Worm (Caenorhabditis elegans) whole organism, late embryonic: ENCODE results near the gene F56H9.2.

ENCODE experiments used
- ama-1 ChIP-seq: fragments of 150-350 bp; optimal IDR thresholded peaks from 2 replicates; lab custom pipeline; 2014
- ceh-24 ChIP-seq: sonication (generic microtip); optimal IDR thresholded peaks from 2 replicates; lab custom pipeline; 2016; ENCODE audit warnings: mild to moderate bottlenecking, missing genetic modification characterization, missing compliant biosample characterization
- che-1 ChIP-seq: sonication (generic microtip); optimal IDR thresholded peaks from 2 replicates; lab custom pipeline; 2016; ENCODE audit warnings: mild to moderate bottlenecking, missing genetic modification characterization, missing compliant biosample characterization
- eyg-1 ChIP-seq: sonication (generic microtip); optimal IDR thresholded peaks from 2 replicates; lab custom pipeline; 2016; ENCODE audit warnings: missing genotype, missing genetic modification characterization, missing compliant biosample characterization
- fkh-10 ChIP-seq: fragments of 150-350 bp; optimal IDR thresholded peaks from 2 replicates; lab custom pipeline; 2014; ENCODE audit warnings: missing biosample characterization, missing genetic modification reagents, missing genetic modification characterization
- hlh-13 ChIP-seq: fragments of 200-800 bp; sonication (Bioruptor generic); optimal IDR thresholded peaks from 2 replicates; lab custom pipeline; 2018; ENCODE audit warnings: mild to moderate bottlenecking, missing genetic modification characterization, missing compliant biosample characterization
- nfya-1 ChIP-seq: sonication (generic microtip); optimal IDR thresholded peaks from 2 replicates; lab custom pipeline; 2017; ENCODE audit warnings: missing genetic modification characterization, mild to moderate bottlenecking, missing compliant biosample characterization, antibody characterized with exemption, moderate library complexity
- nhr-11 ChIP-seq: fragments of 150-350 bp; optimal IDR thresholded peaks from 2 replicates; lab custom pipeline; 2014; ENCODE audit warnings: missing biosample characterization, missing genetic modification characterization
- nhr-232 ChIP-seq: sonication (generic microtip); optimal IDR thresholded peaks from 2 replicates; lab custom pipeline; 2016; ENCODE audit warnings: missing genetic modification characterization, missing compliant biosample characterization
- pqm-1 ChIP-seq: sonication (generic microtip); optimal IDR thresholded peaks from 2 replicates; lab custom pipeline; 2016; ENCODE audit warnings: missing genetic modification characterization, missing compliant biosample characterization
- sox-4 ChIP-seq: sonication (generic microtip); optimal IDR thresholded peaks from 2 replicates; lab custom pipeline; 2017; ENCODE audit warnings: mild to moderate bottlenecking, missing genetic modification characterization, inconsistent platforms, missing compliant biosample characterization
- zip-5 ChIP-seq: sonication (generic microtip); optimal IDR thresholded peaks from 2 replicates; lab custom pipeline; 2016; ENCODE audit warnings: missing genetic modification characterization, missing compliant biosample characterization

DNA sequence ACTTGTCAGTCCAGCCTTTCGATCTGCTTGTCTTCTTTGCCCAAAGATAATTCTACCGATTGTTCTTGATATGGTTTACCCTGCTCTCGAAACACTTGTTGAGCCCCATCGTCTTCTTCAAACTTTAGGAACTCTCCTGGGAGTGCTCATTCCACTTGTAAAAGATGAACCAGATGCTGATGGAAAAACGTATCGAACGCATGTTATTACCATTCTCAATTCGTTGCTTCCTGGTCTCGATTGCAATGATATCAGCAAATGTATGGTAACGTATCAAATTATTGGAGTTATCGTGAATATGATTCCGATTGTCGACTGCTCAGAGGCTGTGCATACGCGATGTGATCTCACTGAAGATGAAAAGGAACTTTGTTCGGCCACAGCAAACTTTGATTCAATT lies 35.6 kb upstream of the F56H9.2 start:
- TF ChIP-seq eyg-1 (tag; lab: Kevin White, UChicago), result no peak
- no peak for TF ChIP-seq nhr-232 (tag; lab: Kevin White, UChicago)
- TF ChIP-seq ama-1 (lab: Kevin White, UChicago), result no peak
- TF ChIP-seq hlh-13 (GFP tag; lab: Kevin White, UChicago), result no peak
- TF ChIP-seq sox-4 (tag; lab: Kevin White, UChicago), result no peak
- no peak for TF ChIP-seq zip-5 (tag; lab: Kevin White, UChicago)
- TF ChIP-seq nhr-11 (tag; lab: Kevin White, UChicago), result no peak
- no peak for TF ChIP-seq pqm-1 (tag; lab: Kevin White, UChicago)
- TF ChIP-seq fkh-10 (GFP tag; lab: Kevin White, UChicago), result no peak
- no peak for TF ChIP-seq nfya-1 (tag; lab: Kevin White, UChicago)
- no peak for TF ChIP-seq ceh-24 (tag; lab: Kevin White, UChicago)
- TF ChIP-seq che-1, result no peak
